Worm (Caenorhabditis elegans) whole organism, late embryonic: ENCODE results near the gene F21G4.1.

Experiments used
- eyg-1 ChIP-seq: sonication (generic microtip); optimal IDR thresholded peaks from 2 replicates; lab custom pipeline; 2016; ENCODE audit warnings: missing genotype, missing genetic modification characterization, missing compliant biosample characterization
- nhr-11 ChIP-seq: fragments of 150-350 bp; optimal IDR thresholded peaks from 2 replicates; lab custom pipeline; 2014; ENCODE audit warnings: missing biosample characterization, missing genetic modification characterization
- pat-9 ChIP-seq: fragments of 200-800 bp; sonication (Bioruptor generic); optimal IDR thresholded peaks from 2 replicates; lab custom pipeline; 2018; ENCODE audit warnings: mild to moderate bottlenecking, missing genetic modification characterization, moderate library complexity, missing compliant biosample characterization
- pqm-1 ChIP-seq: sonication (generic microtip); optimal IDR thresholded peaks from 2 replicates; lab custom pipeline; 2016; ENCODE audit warnings: missing genetic modification characterization, missing compliant biosample characterization
- unc-3 ChIP-seq, 2 experiments: fragments of 200-800 bp in 1 of 2; sonication (Bioruptor generic) in 1 of 2; sonication (generic microtip) in 1 of 2; conservative IDR thresholded peaks in 1 of 2; optimal IDR thresholded peaks in 1 of 2; 2 replicates each; pipeline versions ENCODE4 v1.3.6 to Lab custom; 2016 to 2022; ENCODE audit warnings: missing compliant biosample characterization in 2 of 2, missing genetic modification characterization in 2 of 2, missing genetic modification reagents in 1 of 2

DNA sequence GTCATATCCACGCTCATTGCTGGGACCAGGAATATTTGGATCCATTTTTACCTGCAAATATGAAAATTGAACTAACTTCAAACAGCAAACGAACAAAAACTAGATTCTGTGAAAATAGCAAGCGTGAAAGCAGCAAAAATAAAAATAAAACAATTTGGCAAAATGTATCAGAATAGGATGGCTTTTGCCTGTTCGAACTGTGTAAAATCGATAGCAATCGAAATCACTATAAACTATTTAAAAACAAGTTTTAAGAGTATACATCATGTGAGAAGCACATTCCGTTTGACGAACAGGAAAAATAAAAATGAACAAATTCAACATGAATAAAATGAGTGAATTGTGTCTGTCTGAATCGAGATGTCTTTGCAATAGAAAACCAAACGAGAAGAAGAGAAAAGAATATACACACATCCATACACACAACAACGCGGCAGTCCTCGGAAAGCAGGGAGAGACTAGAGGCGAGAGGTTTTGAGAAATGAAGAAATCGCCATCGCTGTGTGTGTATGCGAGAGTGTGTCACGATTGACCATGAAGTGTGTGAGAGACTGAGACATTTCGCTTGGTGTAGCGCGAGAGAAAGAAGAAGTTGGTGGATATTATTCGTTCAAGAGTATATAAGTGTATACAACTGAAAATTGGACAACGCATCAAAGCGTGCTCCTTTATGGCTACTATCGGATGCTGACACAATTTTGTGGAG, 7.5 kb upstream of the F21G4.1 start, which contains the start of gene phf-34:
- TF ChIP-seq pat-9 (tag; lab: Kevin White, UChicago): no peak
- no peak for TF ChIP-seq eyg-1
- TF ChIP-seq unc-3 (GFP tag; conservative IDR thresholded peaks at IDR 0.05; lab: Robert Waterston, UW): no peak
- TF ChIP-seq unc-3 (tag; optimal IDR thresholded peaks at IDR 0.05; lab: Kevin White, UChicago): no peak
- no peak for TF ChIP-seq nhr-11 (tag; lab: Kevin White, UChicago)
- TF ChIP-seq pqm-1 (tag; lab: Kevin White, UChicago): no peak
